Fruit fly (Drosophila melanogaster): Measurements from ENCODE around the gene CG14969.

Gene CG14969

dm6 chr3L:3382489-3382879 is 47.7 kb upstream of the CG14969 start (continued):
- TF ChIP-seq CG3407 (GFP tag; optimal IDR thresholded peaks at IDR 0.05), result peak; percentile 70
- peak; percentile 63 for TF ChIP-seq CG10274 (GFP tag; optimal IDR thresholded peaks at IDR 0.05)
- peak; percentile 79 for TF ChIP-seq Spps (tag; optimal IDR thresholded peaks at IDR 0.05)
- TF ChIP-seq CG5245 (GFP tag; optimal IDR thresholded peaks at IDR 0.05), result peak; percentile 71
- TF ChIP-seq CG8944 (GFP tag; optimal IDR thresholded peaks at IDR 0.05), result peak; percentile 38
- TF ChIP-seq CG8924 (tag; optimal IDR thresholded peaks at IDR 0.05), result peak; percentile 89
- peak; percentile 87 for TF ChIP-seq CG11695 (GFP tag; IDR thresholded peaks at IDR 0.05)
- TF ChIP-seq Max (GFP tag; optimal IDR thresholded peaks at IDR 0.05), result peak; percentile 79
- peak; percentile 52 for TF ChIP-seq Lhr (GFP tag; optimal IDR thresholded peaks at IDR 0.05)
- TF ChIP-seq sr (GFP tag; IDR thresholded peaks at IDR 0.05), result no peak; the same call in 2 of the 3 replicates
- peak; percentile 59 for TF ChIP-seq CG6683 (GFP tag; optimal IDR thresholded peaks at IDR 0.05)
- TF ChIP-seq CG12391 (tag; optimal IDR thresholded peaks at IDR 0.05), result peak; percentile 90
- TF ChIP-seq CG7839 (tag; optimal IDR thresholded peaks at IDR 0.05), result peak; percentile 92
- TF ChIP-seq Myb (GFP tag; optimal IDR thresholded peaks at IDR 0.05), result peak; percentile 40
- peak; percentile 67 for TF ChIP-seq oc (tag; optimal IDR thresholded peaks at IDR 0.05)
- peak; percentile 84 for TF ChIP-seq fd3F (GFP tag; optimal IDR thresholded peaks at IDR 0.05)
- TF ChIP-seq danr (GFP tag; IDR thresholded peaks at IDR 0.05), result peak; percentile 77
- TF ChIP-seq CG12219 (GFP tag; optimal IDR thresholded peaks at IDR 0.05), result peak; percentile 87
- TF ChIP-seq CG4360 (GFP tag; IDR thresholded peaks at IDR 0.05), result no peak; the same call in 1 of the 2 replicates
- TF ChIP-seq zfh2 (GFP tag; optimal IDR thresholded peaks at IDR 0.05), result peak; percentile 79
- peak; percentile 88 for TF ChIP-seq tap (tag; optimal IDR thresholded peaks at IDR 0.05)
- TF ChIP-seq CG8281 (tag; optimal IDR thresholded peaks at IDR 0.05), result peak; percentile 63
- peak; percentile 17 for TF ChIP-seq CG3163 (GFP tag; optimal IDR thresholded peaks at IDR 0.05)
- TF ChIP-seq Oli (tag; optimal IDR thresholded peaks at IDR 0.05), result peak; percentile 89
- TF ChIP-seq exex (tag; optimal IDR thresholded peaks at IDR 0.05), result peak; percentile 46
- TF ChIP-seq CG17612 (GFP tag; IDR thresholded peaks at IDR 0.05), result peak; percentile 64
- peak; percentile 93 for TF ChIP-seq CG13894 (tag; optimal IDR thresholded peaks at IDR 0.05)
- no peak for TF ChIP-seq HLHmδ (GFP tag; optimal IDR thresholded peaks at IDR 0.05)
- TF ChIP-seq Bdp1 (GFP tag; optimal IDR thresholded peaks at IDR 0.05), result peak; percentile 61
- TF ChIP-seq NC2β (GFP tag; optimal IDR thresholded peaks at IDR 0.05), result peak; percentile 74
- peak; percentile 24 for TF ChIP-seq CG3838 (GFP tag; optimal IDR thresholded peaks at IDR 0.05)
- no peak for TF ChIP-seq CTCF (GFP tag; optimal IDR thresholded peaks at IDR 0.05)
- TF ChIP-seq pum (GFP tag; optimal IDR thresholded peaks at IDR 0.05), result peak; percentile 69
- TF ChIP-seq Nf-YB (GFP tag; optimal IDR thresholded peaks at IDR 0.05), result peak; percentile 69
- peak; percentile 65 for TF ChIP-seq bab2 (GFP tag; optimal IDR thresholded peaks at IDR 0.05)
- peak; percentile 81 for TF ChIP-seq Blimp-1 (GFP tag; optimal IDR thresholded peaks at IDR 0.05)
- TF ChIP-seq dpn (GFP tag; optimal IDR thresholded peaks at IDR 0.05), result peak; percentile 76 to 80
- no peak for TF ChIP-seq mld (GFP tag; IDR thresholded peaks at IDR 0.05; ENCODE audit: partially characterized antibody)
- no peak for TF ChIP-seq cad (GFP tag; optimal IDR thresholded peaks at IDR 0.05)
- peak; percentile 71 for TF ChIP-seq CG15514 (GFP tag; optimal IDR thresholded peaks at IDR 0.05)
- TF ChIP-seq CG10565 (GFP tag; optimal IDR thresholded peaks at IDR 0.05), result no peak
- TF ChIP-seq emc (GFP tag; optimal IDR thresholded peaks at IDR 0.05), result peak; percentile 41
- TF ChIP-seq CG17829 (tag; optimal IDR thresholded peaks at IDR 0.05), result peak; percentile 89
- no peak for TF ChIP-seq nerfin-2 (GFP tag; IDR thresholded peaks at IDR 0.05; ENCODE audit: partially characterized antibody)
- peak; percentile 78 for TF ChIP-seq Bteb2 (GFP tag; optimal IDR thresholded peaks at IDR 0.05)
- peak; percentile 81 for TF ChIP-seq HHEX (GFP tag; optimal IDR thresholded peaks at IDR 0.05)
- TF ChIP-seq mam (GFP tag; optimal IDR thresholded peaks at IDR 0.05), result peak; percentile 80
- TF ChIP-seq crol (GFP tag; IDR thresholded peaks at IDR 0.05), result no peak
- TF ChIP-seq unc-4 (GFP tag; IDR thresholded peaks at IDR 0.05; ENCODE audit: partially characterized antibody), result no peak
- TF ChIP-seq CG32772 (GFP tag; IDR thresholded peaks at IDR 0.05), result peak; percentile 84
- TF ChIP-seq repo (GFP tag; optimal IDR thresholded peaks at IDR 0.05), result peak; percentile 65
